Fruit fly (Drosophila melanogaster): ENCODE results near the gene Tg.

dm6 chr2L:7991391-7991876, 19.8 kb upstream of the Tg start:
- TF ChIP-seq h (optimal IDR thresholded peaks at IDR 0.05) (no peak), psq (optimal IDR thresholded peaks at IDR 0.05) (no peak), ttk (optimal IDR thresholded peaks at IDR 0.05) (no peak), Myc (optimal IDR thresholded peaks at IDR 0.05) (no peak), insv (optimal IDR thresholded peaks at IDR 0.05) (no peak)

All from Kc167 (cell line).